Fruit fly (Drosophila melanogaster) Kc167 (cell line): ENCODE measurements around the gene upSET.

Experiments used
- Myc ChIP-seq: fragments of >200 bp; optimal IDR thresholded peaks from 2 replicates; lab custom pipeline; 2017; ENCODE audit warnings: missing external identifiers
- Sin3A ChIP-seq: fragments of >200 bp; optimal IDR thresholded peaks from 2 replicates; lab custom pipeline; 2018; ENCODE audit warnings: missing external identifiers
- h ChIP-seq: fragments of >200 bp; optimal IDR thresholded peaks from 3 replicates; lab custom pipeline; 2018; ENCODE audit warnings: missing external identifiers
- insv ChIP-seq: fragments of >200 bp; optimal IDR thresholded peaks from 3 replicates; lab custom pipeline; 2018; ENCODE audit warnings: missing external identifiers
- psq ChIP-seq: fragments of >200 bp; optimal IDR thresholded peaks from 2 replicates; lab custom pipeline; 2017; ENCODE audit warnings: missing external identifiers
- ttk ChIP-seq: sonication (Bioruptor generic); optimal IDR thresholded peaks from 2 replicates; lab custom pipeline; 2017; ENCODE audit warnings: missing external identifiers

dm6 chr3L:14037655-14038644 lies 36.0 kb downstream of the upSET start:
- no peak for TF ChIP-seq h (lab: Kevin White, UChicago)
- TF ChIP-seq psq (lab: Kevin White, UChicago) = no peak
- no peak for TF ChIP-seq insv (lab: Kevin White, UChicago)
- no peak for TF ChIP-seq Myc (lab: Kevin White, UChicago)
- TF ChIP-seq Sin3A (lab: Kevin White, UChicago) = no peak
- no peak for TF ChIP-seq ttk (lab: Kevin White, UChicago)
